Fruit fly (Drosophila melanogaster): ENCODE data around the gene Atg8a.

DNA sequence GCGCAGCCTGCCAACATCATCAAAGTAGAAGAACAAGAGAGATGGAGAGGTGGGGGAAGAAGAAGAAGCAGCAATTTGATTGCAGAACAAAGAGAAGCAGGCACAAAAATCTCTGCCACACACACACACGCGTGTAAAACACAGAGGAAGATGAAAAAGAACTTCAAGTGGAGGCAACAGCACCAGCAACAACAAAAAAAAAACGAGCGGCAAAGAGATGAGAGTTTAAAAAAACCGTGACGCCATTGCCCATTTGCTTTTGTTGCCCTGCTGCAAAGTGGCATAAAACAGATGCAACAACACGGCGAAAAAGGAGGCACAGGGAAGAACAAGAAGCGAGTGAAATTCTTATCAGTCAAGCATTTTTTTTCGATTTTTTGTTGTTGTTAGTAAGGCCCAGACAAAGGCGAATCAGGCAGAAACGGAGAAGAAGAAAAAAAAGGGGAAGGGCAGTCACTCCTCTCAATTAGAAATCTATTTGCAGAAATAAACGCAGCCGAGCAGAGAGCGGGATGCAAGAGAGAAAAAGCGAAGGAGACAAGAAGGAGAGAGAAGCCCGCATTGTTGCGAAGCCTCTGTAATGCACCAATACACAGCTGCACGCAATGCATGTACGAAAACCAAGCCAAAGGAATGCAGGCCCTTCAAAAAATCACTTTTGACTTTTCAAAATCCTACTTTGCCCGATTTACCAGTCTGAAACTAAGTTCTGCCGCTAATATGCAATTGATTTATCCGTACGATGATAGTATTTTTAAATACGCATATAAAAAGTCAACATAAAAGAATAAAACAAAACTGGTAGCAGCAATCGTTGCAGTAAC lies 26.2 kb downstream of the Atg8a start:
- TF ChIP-seq CG8478 (optimal IDR thresholded peaks at IDR 0.05) (no peak), CTCF (optimal IDR thresholded peaks at IDR 0.05) (no peak)
